Worm (Caenorhabditis elegans) whole organism, L3 larva: ENCODE data around the gene txt-18.
A peak's percentile ranks its signal among the peaks of the same experiment; 100 is the strongest.

Source experiments
- ceh-9 ChIP-seq: sonication (generic microtip); optimal IDR thresholded peaks from 2 replicates; lab custom pipeline; 2018; ENCODE audit warnings: missing biosample characterization, missing genetic modification characterization
- egl-27 ChIP-seq: sonication (generic microtip); optimal IDR thresholded peaks from 4 replicates; lab custom pipeline; 2017; ENCODE audit warnings: missing biosample characterization, missing genetic modification reagents, missing genetic modification characterization
- lsy-12 ChIP-seq: sonication (generic microtip); optimal IDR thresholded peaks from 2 replicates; lab custom pipeline; 2016; ENCODE audit warnings: mild to moderate bottlenecking, missing genetic modification characterization, missing compliant biosample characterization
- nfya-1 ChIP-seq: sonication (generic microtip); optimal IDR thresholded peaks from 2 replicates; lab custom pipeline; 2017; ENCODE audit warnings: missing genetic modification characterization, mild to moderate bottlenecking, missing compliant biosample characterization, antibody characterized with exemption, moderate library complexity; ENCODE audit not compliant: insufficient read depth
- nhr-12 ChIP-seq: fragments of 150-350 bp; optimal IDR thresholded peaks from 2 replicates; lab custom pipeline; 2014; ENCODE audit warnings: missing biosample characterization, missing genetic modification characterization
- nhr-25 ChIP-seq: sonication (generic microtip); optimal IDR thresholded peaks from 2 replicates; lab custom pipeline; 2017; ENCODE audit warnings: missing biosample characterization, missing genetic modification characterization
- skn-1 ChIP-seq: fragments of 150-350 bp; optimal IDR thresholded peaks from 2 replicates; lab custom pipeline; 2014; ENCODE audit warnings: missing biosample characterization, missing genetic modification characterization

ce11 chrII:6379038-6379563 is 35.2 kb downstream of the txt-18 start:
- TF ChIP-seq skn-1 (tag; lab: Kevin White, UChicago) (no peak), lsy-12 (tag; lab: Kevin White, UChicago) (no peak), nhr-12 (tag; lab: Kevin White, UChicago) (no peak), egl-27 (tag; lab: Kevin White, UChicago) (no peak), ceh-9 (no peak), nhr-25 (tag; lab: Kevin White, UChicago) (peak; percentile 2), nfya-1 (tag; lab: Kevin White, UChicago) (no peak)
